Fruit fly (Drosophila melanogaster) whole organism, pupa: ENCODE results near the gene CG13795.
A peak's percentile ranks its signal among the peaks of the same experiment; 100 is the strongest.

Source experiments
- CG10348 ChIP-seq: fragments of 200-800 bp; sonication (Bioruptor generic); IDR thresholded peaks from 2 replicates; pipeline ENCODE4 v1.3.6; 2022; ENCODE audit warnings: missing biosample characterization, missing genetic modification characterization
- CG12605 ChIP-seq: fragments of 200-800 bp; sonication (Bioruptor generic); IDR thresholded peaks from 2 replicates; pipeline ENCODE4 v1.3.6; 2022; ENCODE audit warnings: missing biosample characterization, missing genetic modification characterization
- CG13204 ChIP-seq: fragments of 200-800 bp; sonication (Bioruptor generic); optimal IDR thresholded peaks from 2 replicates; lab custom pipeline; 2018; ENCODE audit warnings: missing biosample characterization, mild to moderate bottlenecking, missing genetic modification characterization, moderate library complexity
- CG14655 ChIP-seq: fragments of 200-800 bp; sonication (Bioruptor generic); optimal IDR thresholded peaks from 3 replicates; lab custom pipeline; 2017; ENCODE audit warnings: mild to moderate bottlenecking, missing biosample characterization, missing genetic modification reagents, missing genetic modification characterization
- CG15710 ChIP-seq: fragments of 200-800 bp; sonication (Bioruptor generic); optimal IDR thresholded peaks from 2 replicates; lab custom pipeline; 2018; ENCODE audit warnings: missing biosample characterization, mild to moderate bottlenecking, missing genetic modification characterization, moderate library complexity
- CG17806 ChIP-seq: fragments of 200-800 bp; sonication (Bioruptor generic); optimal IDR thresholded peaks from 2 replicates; lab custom pipeline; 2018; ENCODE audit warnings: missing biosample characterization, mild to moderate bottlenecking, missing genetic modification characterization, moderate library complexity
- CG32121 ChIP-seq: fragments of 200-800 bp; sonication (Bioruptor generic); IDR thresholded peaks from 2 replicates; pipeline ENCODE4 v1.3.6; 2022; ENCODE audit warnings: missing biosample characterization, missing genetic modification characterization
- CG34367 ChIP-seq: fragments of 200-800 bp; sonication (Bioruptor generic); optimal IDR thresholded peaks from 2 replicates; lab custom pipeline; 2018; ENCODE audit warnings: missing biosample characterization, mild to moderate bottlenecking, missing genetic modification characterization
- CG4496 ChIP-seq: fragments of 200-800 bp; sonication (Bioruptor generic); IDR thresholded peaks from 3 replicates; pipeline ENCODE4 v1.3.6; 2022; ENCODE audit warnings: missing biosample characterization, missing genetic modification characterization
- CG8159 ChIP-seq: fragments of 200-800 bp; sonication (Bioruptor generic); optimal IDR thresholded peaks from 3 replicates; lab custom pipeline; 2018; ENCODE audit warnings: missing biosample characterization, mild to moderate bottlenecking, missing genetic modification characterization, moderate library complexity
- CG8301 ChIP-seq: fragments of 200-800 bp; sonication (Bioruptor generic); optimal IDR thresholded peaks from 2 replicates; lab custom pipeline; 2018; ENCODE audit warnings: missing biosample characterization, mild to moderate bottlenecking, missing genetic modification characterization
- CG9948 ChIP-seq: fragments of 200-800 bp; sonication (Bioruptor generic); optimal IDR thresholded peaks from 2 replicates; lab custom pipeline; 2018; ENCODE audit warnings: missing biosample characterization, mild to moderate bottlenecking, missing genetic modification characterization, moderate library complexity
- D1 ChIP-seq: fragments of 200-800 bp; sonication (Bioruptor generic); optimal IDR thresholded peaks from 2 replicates; lab custom pipeline; 2018; ENCODE audit warnings: missing biosample characterization, mild to moderate bottlenecking, missing genetic modification characterization, moderate library complexity
- EcR ChIP-seq: fragments of 200-800 bp; sonication (Bioruptor generic); optimal IDR thresholded peaks from 3 replicates; lab custom pipeline; 2019; ENCODE audit warnings: missing biosample characterization, missing genetic modification characterization, mild to moderate bottlenecking, moderate library complexity, missing genetic modification reagents
- Ets98B ChIP-seq: fragments of 200-800 bp; sonication (Bioruptor generic); IDR thresholded peaks from 2 replicates; pipeline ENCODE4 v1.3.6; 2022; ENCODE audit warnings: missing biosample characterization, missing genetic modification characterization
- Pif1A ChIP-seq: fragments of 200-800 bp; sonication (Bioruptor generic); optimal IDR thresholded peaks from 3 replicates; lab custom pipeline; 2016; ENCODE audit warnings: missing biosample characterization, missing genetic modification characterization
- Pif1B ChIP-seq: fragments of 200-800 bp; sonication (Bioruptor generic); optimal IDR thresholded peaks from 3 replicates; lab custom pipeline; 2016; ENCODE audit warnings: missing biosample characterization, missing genetic modification characterization
- Snoo ChIP-seq: fragments of 200-800 bp; sonication (Bioruptor generic); optimal IDR thresholded peaks from 3 replicates; lab custom pipeline; 2017; ENCODE audit warnings: missing biosample characterization, mild to moderate bottlenecking, missing genetic modification characterization, inconsistent platforms
- fd96Ca ChIP-seq: fragments of 200-800 bp; sonication (Bioruptor generic); IDR thresholded peaks from 3 replicates; pipeline ENCODE4 v1.3.6; 2022; ENCODE audit warnings: missing biosample characterization, missing genetic modification characterization
- gl ChIP-seq: fragments of 200-800 bp; sonication (Bioruptor generic); optimal IDR thresholded peaks from 2 replicates; lab custom pipeline; 2018; ENCODE audit warnings: missing biosample characterization, mild to moderate bottlenecking, missing genetic modification characterization
- rn ChIP-seq: fragments of 200-800 bp; sonication (Bioruptor generic); IDR thresholded peaks from 2 replicates; pipeline ENCODE4 v1.3.6; 2022; ENCODE audit warnings: missing biosample characterization, missing genetic modification characterization

CG13795 gene

DNA sequence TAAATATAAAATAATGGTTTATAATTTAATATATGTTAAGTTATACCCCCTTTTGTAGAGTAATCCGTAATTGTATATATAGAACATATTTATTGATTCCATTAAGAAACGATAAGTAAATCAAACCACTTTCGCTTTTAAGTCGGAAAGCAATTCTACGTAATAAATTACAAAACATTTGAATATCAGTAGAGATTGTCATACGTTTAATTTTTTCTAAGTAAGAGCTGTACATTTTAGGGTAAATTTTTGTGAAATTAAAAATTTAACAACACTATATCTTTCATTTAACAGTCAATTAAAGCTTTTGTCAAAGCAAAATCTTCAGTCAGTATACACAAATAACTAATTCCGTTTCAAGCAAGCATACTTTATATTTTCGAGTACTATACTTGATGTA lies 27.8 kb upstream of the CG13795 start, which contains the start of gene CG46025:
Gene CG46025, plus strand, starts transcription at position 301 of the 400 bp plus-strand sequence.
- TF ChIP-seq Pif1A (no peak), CG34367 (tag; lab: Kevin White, UChicago) (no peak), CG13204 (GFP tag; lab: Kevin White, UChicago) (no peak), CG4496 (GFP tag; lab: Robert Waterston, UW) (no peak), Pif1B (no peak), CG12605 (GFP tag; lab: Robert Waterston, UW) (no peak), Ets98B (GFP tag; lab: Robert Waterston, UW) (no peak), CG8301 (tag; lab: Kevin White, UChicago) (no peak), rn (GFP tag; lab: Robert Waterston, UW) (no peak), CG32121 (no peak), fd96Ca (GFP tag; lab: Robert Waterston, UW) (no peak), CG15710 (no peak), Snoo (tag; lab: Kevin White, UChicago) (no peak), D1 (tag; lab: Kevin White, UChicago) (no peak), CG8159 (tag; lab: Kevin White, UChicago) (no peak), EcR (no peak), CG17806 (tag; lab: Kevin White, UChicago) (no peak)
- TF ChIP-seq, all 21 proteins: peak for 0

dm6 chr2L:7753086-7753485 lies 27.0 kb upstream of the CG13795 start, which contains the start of gene CG7203:
CG7203 (minus strand) TSS chr2L:7753186.
- TF ChIP-seq CG9948: no peak
- TF ChIP-seq CG15710: no peak
- TF ChIP-seq Pif1A: no peak
- TF ChIP-seq CG8159 (tag; lab: Kevin White, UChicago): no peak
- TF ChIP-seq rn (GFP tag; lab: Robert Waterston, UW): no peak
- TF ChIP-seq CG13204 (GFP tag; lab: Kevin White, UChicago): no peak
- no peak for TF ChIP-seq CG4496 (GFP tag; lab: Robert Waterston, UW)
- TF ChIP-seq gl: no peak
- TF ChIP-seq, all 21 proteins: peak for 0

DNA sequence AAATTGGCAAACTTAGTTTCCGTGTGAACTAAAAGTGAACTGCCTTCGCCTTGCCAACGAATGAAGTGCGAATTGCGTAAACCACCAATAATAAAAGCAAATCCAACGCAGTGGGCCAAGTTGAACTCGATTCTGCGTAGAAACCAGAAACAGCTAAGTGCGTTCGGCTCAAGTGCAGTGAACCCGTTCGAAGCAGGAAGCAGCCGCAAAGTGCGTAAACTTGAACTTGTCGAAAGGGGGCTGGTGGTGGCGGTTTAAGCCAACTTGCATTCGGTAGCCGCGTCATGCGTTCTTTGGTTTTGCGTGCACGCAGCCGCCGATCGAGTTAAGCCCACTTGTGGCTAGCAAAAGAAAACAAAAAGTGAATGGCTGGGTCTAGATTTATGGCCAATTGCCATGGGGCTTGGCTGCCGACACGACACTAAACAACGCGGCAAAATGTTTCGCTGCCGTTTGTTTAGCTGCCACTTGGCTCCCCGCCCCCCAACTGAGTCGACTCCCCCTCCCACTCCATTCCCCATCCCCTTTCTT lies 24.6 kb upstream of the CG13795 start:
- peak; percentile 17 for TF ChIP-seq CG13204 (GFP tag; lab: Kevin White, UChicago)
- TF ChIP-seq CG8301 (tag; lab: Kevin White, UChicago): no peak
- TF ChIP-seq CG17806 (tag; lab: Kevin White, UChicago): no peak
- no peak for TF ChIP-seq CG9948
- TF ChIP-seq CG14655: no peak
- TF ChIP-seq CG4496 (GFP tag; lab: Robert Waterston, UW): 0 out of 3 replicates have a peak, but pooled peaks have one; percentile 40
- TF ChIP-seq fd96Ca (GFP tag; lab: Robert Waterston, UW): 0 out of 3 replicates have a peak, but pooled peaks have one; percentile 20
- peak; percentile 95 for TF ChIP-seq EcR
- TF ChIP-seq CG34367 (tag; lab: Kevin White, UChicago): no peak
- no peak for TF ChIP-seq CG15710

dm6 chr2L:7746975-7747374 lies 20.9 kb upstream of the CG13795 start, which contains the start of gene ATPsynGL:
ATPsynGL (plus strand) TSS chr2L:7747275.
- no peak for TF ChIP-seq D1 (tag; lab: Kevin White, UChicago)
- TF ChIP-seq CG10348 (GFP tag; lab: Robert Waterston, UW): no peak
- TF ChIP-seq CG13204 (GFP tag; lab: Kevin White, UChicago): no peak
- TF ChIP-seq gl: no peak
- TF ChIP-seq CG34367 (tag; lab: Kevin White, UChicago): no peak
- TF ChIP-seq, all 21 proteins: peak for 0

DNA sequence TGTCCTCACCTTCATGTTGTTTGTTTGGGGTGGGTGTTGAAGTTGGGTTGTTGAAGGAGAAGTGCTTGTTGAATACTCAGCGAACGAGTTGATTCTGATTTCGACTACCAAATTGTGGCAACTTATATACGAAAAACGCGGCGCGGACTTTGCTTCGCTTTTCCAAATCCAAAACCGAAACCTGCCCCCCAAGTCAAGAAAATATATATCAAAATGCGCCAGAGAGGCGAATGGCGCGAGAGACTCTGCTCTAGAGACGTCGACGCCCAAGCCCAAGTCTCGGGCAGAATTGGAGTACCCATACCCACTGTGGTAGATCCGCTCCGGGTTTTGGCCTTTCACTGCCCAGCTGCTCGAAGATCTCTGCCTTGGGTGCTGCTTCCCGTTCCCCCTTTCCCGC lies 18.6 kb upstream of the CG13795 start, which contains the start of gene CG7214:
Gene CG7214, minus strand, starts transcription at position 101 of the 400 bp plus-strand sequence.
- TF ChIP-seq CG10348 (GFP tag; lab: Robert Waterston, UW) (no peak), CG8159 (tag; lab: Kevin White, UChicago) (no peak), CG9948 (no peak), EcR (no peak), D1 (tag; lab: Kevin White, UChicago) (no peak), gl (no peak), CG17806 (tag; lab: Kevin White, UChicago) (no peak), CG14655 (no peak), fd96Ca (GFP tag; lab: Robert Waterston, UW) (no peak), CG34367 (tag; lab: Kevin White, UChicago) (no peak), CG12605 (GFP tag; lab: Robert Waterston, UW) (no peak), Pif1B (no peak), rn (GFP tag; lab: Robert Waterston, UW) (no peak), Snoo (tag; lab: Kevin White, UChicago) (no peak), Pif1A (no peak), CG15710 (no peak)

- TF ChIP-seq rn (GFP tag; lab: Robert Waterston, UW) (peak; percentile 26; the same call in 1 of the 2 replicates), CG10348 (GFP tag; lab: Robert Waterston, UW) (no peak)
Observed at dm6 chr2L:7744208-7744607, 18.1 kb upstream of the CG13795 start.

dm6 chr2L:7741437-7741836 lies 15.3 kb upstream of the CG13795 start, which contains the start of gene Acp1:
Acp1 (minus strand) TSS chr2L:7741537.
- TF ChIP-seq CG14655: no peak
- TF ChIP-seq Pif1B: no peak
- TF ChIP-seq CG15710: no peak
- no peak for TF ChIP-seq fd96Ca (GFP tag; lab: Robert Waterston, UW)
- TF ChIP-seq CG9948: no peak
- no peak for TF ChIP-seq CG8159 (tag; lab: Kevin White, UChicago)
- TF ChIP-seq CG4496 (GFP tag; lab: Robert Waterston, UW): no peak
- no peak for TF ChIP-seq EcR
- TF ChIP-seq CG12605 (GFP tag; lab: Robert Waterston, UW): no peak
